Fruit fly (Drosophila melanogaster) whole organism, embryonic: ENCODE results near the gene CG5516.

Experiments used
- Atf-2 ChIP-seq: fragments of 200-800 bp; sonication (Bioruptor generic); optimal IDR thresholded peaks from 2 replicates; lab custom pipeline; 2016; ENCODE audit warnings: missing biosample characterization, missing genetic modification characterization
- Bdp1 ChIP-seq: fragments of 200-800 bp; sonication (Bioruptor generic); optimal IDR thresholded peaks from 3 replicates; lab custom pipeline; 2016; ENCODE audit warnings: missing biosample characterization, missing genetic modification characterization
- C15 ChIP-seq: fragments of 200-800 bp; sonication (Bioruptor generic); IDR thresholded peaks from 3 replicates; pipeline ENCODE4 v1.3.6; 2022; ENCODE audit warnings: missing biosample characterization, missing genetic modification characterization
- CG10366 ChIP-seq: fragments of 200-800 bp; sonication (Bioruptor generic); IDR thresholded peaks from 2 replicates; pipeline ENCODE4 v1.3.6; 2022; ENCODE audit warnings: missing biosample characterization, missing genetic modification characterization
- CG11093 ChIP-seq: fragments of 200-800 bp; sonication (Bioruptor generic); IDR thresholded peaks from 3 replicates; pipeline ENCODE4 v1.3.6; 2022; ENCODE audit warnings: missing biosample characterization, missing genetic modification characterization
- CG11695 ChIP-seq: fragments of 200-800 bp; sonication (Bioruptor generic); IDR thresholded peaks from 3 replicates; pipeline ENCODE4 v1.3.6; 2022; ENCODE audit warnings: missing biosample characterization, missing genetic modification characterization
- CG12769 ChIP-seq: fragments of 200-800 bp; sonication (Bioruptor generic); optimal IDR thresholded peaks from 2 replicates; lab custom pipeline; 2019; ENCODE audit warnings: missing biosample characterization, mild to moderate bottlenecking, missing genetic modification characterization, moderate library complexity
- CG14710 ChIP-seq: fragments of 200-800 bp; sonication (Bioruptor generic); optimal IDR thresholded peaks from 3 replicates; lab custom pipeline; 2019; ENCODE audit warnings: missing biosample characterization, mild to moderate bottlenecking, missing genetic modification characterization, moderate library complexity
- CG14965 ChIP-seq: fragments of 200-800 bp; sonication (Bioruptor generic); optimal IDR thresholded peaks from 2 replicates; lab custom pipeline; 2016; ENCODE audit warnings: missing biosample characterization, missing genetic modification characterization, borderline replicate concordance
- CG15601 ChIP-seq: fragments of 200-800 bp; sonication (Bioruptor generic); optimal IDR thresholded peaks from 3 replicates; lab custom pipeline; 2019; ENCODE audit warnings: missing biosample characterization, mild to moderate bottlenecking, missing genetic modification characterization, moderate library complexity
- CG16813 ChIP-seq: fragments of 200-800 bp; sonication (Bioruptor generic); IDR thresholded peaks from 3 replicates; pipeline ENCODE4 v1.3.6; 2022; ENCODE audit warnings: missing biosample characterization, missing genetic modification characterization; ENCODE audit not compliant: partially characterized antibody
- CG1792 ChIP-seq: fragments of 200-800 bp; sonication (Bioruptor generic); optimal IDR thresholded peaks from 2 replicates; lab custom pipeline; 2016; ENCODE audit warnings: missing biosample characterization, missing genetic modification characterization
- CG18262 ChIP-seq: fragments of 200-800 bp; optimal IDR thresholded peaks from 3 replicates; lab custom pipeline; 2019; ENCODE audit warnings: missing biosample characterization, mild to moderate bottlenecking, missing genetic modification characterization, moderate library complexity
- CG2129 ChIP-seq: fragments of 200-800 bp; sonication (Bioruptor generic); IDR thresholded peaks from 2 replicates; pipeline ENCODE4 v1.3.6; 2022; ENCODE audit warnings: missing biosample characterization, missing genetic modification characterization; ENCODE audit not compliant: partially characterized antibody
- CG2199 ChIP-seq: fragments of 200-800 bp; sonication (Bioruptor generic); IDR thresholded peaks from 3 replicates; pipeline ENCODE4 v1.3.6; 2022; ENCODE audit warnings: missing biosample characterization, missing genetic modification characterization
- CG3163 ChIP-seq: fragments of 200-800 bp; sonication (Bioruptor generic); optimal IDR thresholded peaks from 3 replicates; lab custom pipeline; 2016; ENCODE audit warnings: missing biosample characterization, missing genetic modification characterization
- CG3281 ChIP-seq: fragments of 200-800 bp; sonication (Bioruptor generic); optimal IDR thresholded peaks from 3 replicates; lab custom pipeline; 2017; ENCODE audit warnings: missing biosample characterization, mild to moderate bottlenecking, missing genetic modification characterization
- CG6683 ChIP-seq: fragments of 200-800 bp; sonication (Bioruptor generic); optimal IDR thresholded peaks from 2 replicates; lab custom pipeline; 2017; ENCODE audit warnings: missing biosample characterization, mild to moderate bottlenecking, missing genetic modification characterization, missing genetic modification reagents
- CG6854 ChIP-seq: fragments of 200-800 bp; sonication (Bioruptor generic); optimal IDR thresholded peaks from 3 replicates; lab custom pipeline; 2017; ENCODE audit warnings: missing biosample characterization, mild to moderate bottlenecking, missing genetic modification characterization
- CG8359 ChIP-seq: fragments of 200-800 bp; sonication (Bioruptor generic); optimal IDR thresholded peaks from 2 replicates; lab custom pipeline; 2017; ENCODE audit warnings: missing biosample characterization, mild to moderate bottlenecking, missing genetic modification characterization, borderline replicate concordance
- CG9932 ChIP-seq: fragments of 200-800 bp; sonication (Bioruptor generic); IDR thresholded peaks from 2 replicates; pipeline ENCODE4 v1.3.6; 2022; ENCODE audit warnings: missing biosample characterization, missing genetic modification characterization
- ERR ChIP-seq: fragments of 200-800 bp; sonication (Bioruptor generic); optimal IDR thresholded peaks from 2 replicates; lab custom pipeline; 2016; ENCODE audit warnings: missing biosample characterization, missing genetic modification characterization
- H2.0 ChIP-seq: fragments of 200-800 bp; sonication (Bioruptor generic); IDR thresholded peaks from 2 replicates; pipeline ENCODE4 v1.3.6; 2022; ENCODE audit warnings: missing biosample characterization, missing genetic modification characterization
- Hr39 ChIP-seq: fragments of >200 bp; optimal IDR thresholded peaks from 2 replicates; lab custom pipeline; 2017
- Hsf ChIP-seq: fragments of 200-800 bp; sonication (Bioruptor generic); optimal IDR thresholded peaks from 3 replicates; lab custom pipeline; 2016; ENCODE audit warnings: missing biosample characterization, missing genetic modification characterization
- Lpt ChIP-seq: fragments of >200 bp; optimal IDR thresholded peaks from 2 replicates; lab custom pipeline; 2018; ENCODE audit warnings: missing biosample characterization, missing genetic modification characterization
- Oli ChIP-seq: fragments of 200-800 bp; sonication (Bioruptor generic); optimal IDR thresholded peaks from 2 replicates; lab custom pipeline; 2018; ENCODE audit warnings: missing biosample characterization, mild to moderate bottlenecking, missing genetic modification characterization, moderate library complexity
- Ptx1 ChIP-seq: fragments of 200-800 bp; sonication (Bioruptor generic); IDR thresholded peaks from 2 replicates; pipeline ENCODE4 v1.3.6; 2022; ENCODE audit warnings: missing biosample characterization, missing genetic modification characterization
- Sin3A ChIP-seq: fragments of >200 bp; optimal IDR thresholded peaks from 2 replicates; lab custom pipeline; 2018
- Tbp ChIP-seq: fragments of >200 bp; optimal IDR thresholded peaks from 2 replicates; lab custom pipeline; 2018; ENCODE audit warnings: missing biosample characterization, missing genetic modification characterization
- YL-1 ChIP-seq: fragments of 200-800 bp; sonication (Bioruptor generic); optimal IDR thresholded peaks from 3 replicates; lab custom pipeline; 2017; ENCODE audit warnings: missing biosample characterization, mild to moderate bottlenecking, missing genetic modification characterization
- bab2 ChIP-seq: fragments of 200-800 bp; sonication (Bioruptor generic); optimal IDR thresholded peaks from 2 replicates; lab custom pipeline; 2016; ENCODE audit warnings: missing biosample characterization, missing genetic modification characterization
- br ChIP-seq: fragments of >200 bp; optimal IDR thresholded peaks from 2 replicates; lab custom pipeline; 2017
- crc ChIP-seq: fragments of 200-800 bp; sonication (Bioruptor generic); optimal IDR thresholded peaks from 2 replicates; lab custom pipeline; 2016; ENCODE audit warnings: missing biosample characterization, missing genetic modification characterization
- dimm ChIP-seq: fragments of 200-800 bp; sonication (Bioruptor generic); IDR thresholded peaks from 2 replicates; pipeline ENCODE4 v1.3.6; 2022; ENCODE audit warnings: missing biosample characterization, missing genetic modification characterization
- en ChIP-seq: fragments of 200-800 bp; sonication (Bioruptor generic); optimal IDR thresholded peaks from 2 replicates; lab custom pipeline; 2016; ENCODE audit warnings: missing biosample characterization, missing genetic modification characterization
- gcm2 ChIP-seq: fragments of 200-800 bp; sonication (Bioruptor generic); optimal IDR thresholded peaks from 2 replicates; lab custom pipeline; 2016; ENCODE audit warnings: missing biosample characterization, missing genetic modification characterization
- her ChIP-seq: fragments of 200-800 bp; sonication (Bioruptor generic); optimal IDR thresholded peaks from 2 replicates; lab custom pipeline; 2016; ENCODE audit warnings: missing biosample characterization, missing genetic modification characterization
- insv ChIP-seq, 2 experiments: fragments of 200-800 bp; sonication (Bioruptor generic); optimal IDR thresholded peaks; 3 replicates each; lab custom pipeline; 2016 to 2018; ENCODE audit warnings: missing biosample characterization in 2 of 2, missing genetic modification characterization in 2 of 2
- mld ChIP-seq: fragments of 200-800 bp; sonication (Bioruptor generic); IDR thresholded peaks from 3 replicates; pipeline ENCODE4 v1.3.6; 2022; ENCODE audit warnings: missing biosample characterization, missing genetic modification characterization; ENCODE audit not compliant: partially characterized antibody
- peb ChIP-seq: fragments of 200-800 bp; sonication (Bioruptor generic); IDR thresholded peaks from 2 replicates; pipeline ENCODE4 v1.3.6; 2022; ENCODE audit warnings: missing biosample characterization, missing genetic modification characterization
- phol ChIP-seq: fragments of 200-800 bp; sonication (Bioruptor generic); optimal IDR thresholded peaks from 3 replicates; lab custom pipeline; 2018; ENCODE audit warnings: missing biosample characterization, mild to moderate bottlenecking, missing genetic modification characterization, moderate library complexity
- psq ChIP-seq: fragments of 200-800 bp; sonication (Bioruptor generic); optimal IDR thresholded peaks from 2 replicates; lab custom pipeline; 2017; ENCODE audit warnings: missing biosample characterization, missing genetic modification characterization
- scrt ChIP-seq: fragments of 200-800 bp; sonication (Bioruptor generic); optimal IDR thresholded peaks from 2 replicates; lab custom pipeline; 2018; ENCODE audit warnings: missing biosample characterization, mild to moderate bottlenecking, missing genetic modification characterization, moderate library complexity
- slp2 ChIP-seq: fragments of 200-800 bp; sonication (Bioruptor generic); optimal IDR thresholded peaks from 2 replicates; lab custom pipeline; 2016; ENCODE audit warnings: missing biosample characterization, missing genetic modification characterization
- so ChIP-seq: fragments of 200-800 bp; sonication (Bioruptor generic); IDR thresholded peaks from 3 replicates; pipeline ENCODE4 v1.3.6; 2022; ENCODE audit warnings: missing biosample characterization, missing genetic modification characterization
- stwl ChIP-seq: fragments of 200-800 bp; sonication (Bioruptor generic); optimal IDR thresholded peaks from 3 replicates; lab custom pipeline; 2018; ENCODE audit warnings: missing biosample characterization, mild to moderate bottlenecking, missing genetic modification characterization, moderate library complexity
- tin ChIP-seq: fragments of 200-800 bp; sonication (Bioruptor generic); optimal IDR thresholded peaks from 3 replicates; lab custom pipeline; 2016; ENCODE audit warnings: missing biosample characterization, missing genetic modification characterization
- tio ChIP-seq: fragments of 200-800 bp; sonication (Bioruptor generic); optimal IDR thresholded peaks from 2 replicates; lab custom pipeline; 2017; ENCODE audit warnings: missing biosample characterization, missing genetic modification characterization, inconsistent platforms
- unpg ChIP-seq: fragments of 200-800 bp; sonication (Bioruptor generic); optimal IDR thresholded peaks from 3 replicates; lab custom pipeline; 2018; ENCODE audit warnings: missing biosample characterization, mild to moderate bottlenecking, missing genetic modification characterization, moderate library complexity
- usp ChIP-seq: fragments of >200 bp; optimal IDR thresholded peaks from 2 replicates; lab custom pipeline; 2017; ENCODE audit warnings: missing biosample characterization, missing genetic modification characterization
- vnd ChIP-seq: fragments of 200-800 bp; sonication (Bioruptor generic); IDR thresholded peaks from 3 replicates; pipeline ENCODE4 v1.3.6; 2022; ENCODE audit warnings: missing biosample characterization, missing genetic modification characterization; ENCODE audit not compliant: partially characterized antibody
- yki ChIP-seq: fragments of >200 bp; optimal IDR thresholded peaks from 3 replicates; lab custom pipeline; 2018
- z ChIP-seq: fragments of 200-800 bp; sonication (Bioruptor generic); IDR thresholded peaks from 3 replicates; pipeline ENCODE4 v1.3.6; 2022; ENCODE audit warnings: missing biosample characterization, missing genetic modification characterization

The CG5516 gene

dm6 chr3R:15934952-15935351 is 28.7 kb upstream of the CG5516 start, which contains the start of gene Sap47 (continued):
- TF ChIP-seq CG9932 (GFP tag; lab: Robert Waterston, UW) (no peak), CG8359 (GFP tag; lab: Kevin White, UChicago) (no peak), unpg (GFP tag; lab: Kevin White, UChicago) (peak; percentile 2), CG1792 (GFP tag; lab: Kevin White, UChicago) (no peak), CG6854 (GFP tag; lab: Kevin White, UChicago) (no peak), yki (lab: Kevin White, UChicago) (no peak), psq (GFP tag; lab: Kevin White, UChicago) (no peak), H2.0 (no peak), en (GFP tag; lab: Kevin White, UChicago) (no peak), phol (no peak), mld (0 out of 3 replicates have a peak, but pooled peaks have one; percentile 64), slp2 (GFP tag; lab: Kevin White, UChicago) (no peak), Tbp (GFP tag; lab: Kevin White, UChicago) (no peak), z (GFP tag; lab: Robert Waterston, UW) (no peak), CG16813 (GFP tag; lab: Robert Waterston, UW) (peak; percentile 76), Bdp1 (GFP tag; lab: Kevin White, UChicago) (no peak), so (GFP tag; lab: Robert Waterston, UW) (peak; percentile 18; the same call in 1 of the 3 replicates), CG18262 (tag; lab: Kevin White, UChicago) (no peak), CG14965 (GFP tag; lab: Kevin White, UChicago) (no peak), crc (GFP tag; lab: Kevin White, UChicago) (no peak), Atf-2 (GFP tag; lab: Kevin White, UChicago) (no peak), Oli (tag; lab: Kevin White, UChicago) (no peak), peb (no peak), her (GFP tag; lab: Kevin White, UChicago) (no peak), Ptx1 (no peak), CG6683 (GFP tag; lab: Kevin White, UChicago) (no peak), CG10366 (GFP tag; lab: Robert Waterston, UW) (no peak), scrt (GFP tag; lab: Kevin White, UChicago) (peak; percentile 10), CG14710 (tag; lab: Kevin White, UChicago) (peak; percentile 17), C15 (GFP tag; lab: Robert Waterston, UW) (no peak), ERR (GFP tag; lab: Kevin White, UChicago) (no peak), tin (GFP tag; lab: Kevin White, UChicago) (no peak), YL-1 (GFP tag; lab: Kevin White, UChicago) (peak; percentile 59), Hsf (no peak), CG2129 (GFP tag; lab: Robert Waterston, UW) (peak; percentile 55), insv (GFP tag; optimal IDR thresholded peaks at IDR 0.05; lab: Kevin White, UChicago) (no peak), Hr39 (no peak), vnd (GFP tag; lab: Robert Waterston, UW) (peak; percentile 75), CG15601 (tag; lab: Kevin White, UChicago) (no peak), dimm (GFP tag; lab: Robert Waterston, UW) (no peak), bab2 (no peak), CG11093 (GFP tag; lab: Robert Waterston, UW) (no peak), gcm2 (GFP tag; lab: Kevin White, UChicago) (no peak), CG3163 (GFP tag; lab: Kevin White, UChicago) (no peak), CG3281 (GFP tag; lab: Kevin White, UChicago) (no peak), CG11695 (peak; percentile 32; the same call in 1 of the 3 replicates), CG12769 (tag; lab: Kevin White, UChicago) (peak; percentile 57), Lpt (GFP tag; lab: Kevin White, UChicago) (no peak), Sin3A (lab: Kevin White, UChicago) (peak; percentile 38), br (lab: Kevin White, UChicago) (no peak), stwl (peak; percentile 40), usp (no peak), CG2199 (GFP tag; lab: Robert Waterston, UW) (0 out of 3 replicates have a peak, but pooled peaks have one; percentile 11), tio (GFP tag; lab: Kevin White, UChicago) (no peak)
